Fruit fly (Drosophila melanogaster) Kc167 (cell line): Measurements from ENCODE around the gene Wnt10.

Experiments used
- Myc ChIP-seq: fragments of >200 bp; optimal IDR thresholded peaks from 2 replicates; lab custom pipeline; 2017; ENCODE audit warnings: missing external identifiers
- Sin3A ChIP-seq: fragments of >200 bp; optimal IDR thresholded peaks from 2 replicates; lab custom pipeline; 2018; ENCODE audit warnings: missing external identifiers
- h ChIP-seq: fragments of >200 bp; optimal IDR thresholded peaks from 3 replicates; lab custom pipeline; 2018; ENCODE audit warnings: missing external identifiers
- psq ChIP-seq: fragments of >200 bp; optimal IDR thresholded peaks from 2 replicates; lab custom pipeline; 2017; ENCODE audit warnings: missing external identifiers
- ttk ChIP-seq: sonication (Bioruptor generic); optimal IDR thresholded peaks from 2 replicates; lab custom pipeline; 2017; ENCODE audit warnings: missing external identifiers

DNA sequence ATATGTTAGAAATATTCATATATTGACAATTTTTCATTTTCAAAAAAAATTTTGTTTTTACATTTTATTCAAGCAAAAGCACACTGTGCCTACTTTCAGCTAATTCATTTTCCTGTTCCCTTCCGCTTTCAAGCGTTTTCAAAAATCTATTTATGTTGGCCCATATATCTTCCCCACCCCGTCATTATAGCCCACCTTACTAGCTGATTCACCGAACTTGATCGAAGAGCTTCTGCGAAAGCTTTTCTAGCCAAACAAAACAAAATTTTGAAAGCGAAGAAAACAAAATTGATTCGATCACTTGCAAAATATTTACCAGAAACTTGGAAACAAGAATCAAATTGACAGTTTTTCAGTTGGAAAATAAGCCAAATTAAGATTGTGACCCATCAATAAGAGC, 37.8 kb downstream of the Wnt10 start, which contains the start of gene CG5171:
- TF ChIP-seq Myc (lab: Kevin White, UChicago) (no peak), ttk (no peak), h (lab: Kevin White, UChicago) (no peak), psq (lab: Kevin White, UChicago) (no peak), Sin3A (lab: Kevin White, UChicago) (no peak)
